Worm (Caenorhabditis elegans): Measurements from ENCODE around the gene R05H5.3.

The R05H5.3 gene

ce11 chrII:10172436-10172973 lies 24.9 kb upstream of the R05H5.3 start, which contains the start of gene wbp-11 (continued):
- no peak for TF ChIP-seq athp-1 (tag; optimal IDR thresholded peaks at IDR 0.05)
- no peak for TF ChIP-seq sptf-2 (GFP tag; optimal IDR thresholded peaks at IDR 0.05)
- TF ChIP-seq hsf-1 (GFP tag; IDR thresholded peaks at IDR 0.05) = no peak
- TF ChIP-seq Y56A3A.18 (GFP tag; IDR thresholded peaks at IDR 0.05) = no peak
- TF ChIP-seq tlf-1 (GFP tag; optimal IDR thresholded peaks at IDR 0.05) = no peak
- TF ChIP-seq ztf-26 (tag; optimal IDR thresholded peaks at IDR 0.05) = no peak
- TF ChIP-seq hlh-12 (tag; optimal IDR thresholded peaks at IDR 0.05) = no peak
- TF ChIP-seq hrde-1 (tag; optimal IDR thresholded peaks at IDR 0.05; ENCODE audit: borderline replicate concordance) = no peak
- TF ChIP-seq snpc-1.3 (tag; optimal IDR thresholded peaks at IDR 0.05; ENCODE audit: insufficient read depth) = no peak
- TF ChIP-seq chd-7 (tag; optimal IDR thresholded peaks at IDR 0.05) = no peak
- peak; percentile 39; the same call in 1 of the 2 replicates for TF ChIP-seq D2030.7 (GFP tag; IDR thresholded peaks at IDR 0.05)
- TF ChIP-seq ets-4 (GFP tag; optimal IDR thresholded peaks at IDR 0.05) = no peak
- TF ChIP-seq lin-40 (tag; optimal IDR thresholded peaks at IDR 0.05) = no peak
- TF ChIP-seq bed-1 (GFP tag; IDR thresholded peaks at IDR 0.05) = no peak
- no peak for TF ChIP-seq aptf-3 (GFP tag; IDR thresholded peaks at IDR 0.05)
- no peak for TF ChIP-seq die-1 (tag; optimal IDR thresholded peaks at IDR 0.05)
- no peak for TF ChIP-seq ztf-18 (tag; optimal IDR thresholded peaks at IDR 0.05)
- no peak for TF ChIP-seq ceh-40 (GFP tag; IDR thresholded peaks at IDR 0.05)
- TF ChIP-seq hlh-26 (GFP tag; conservative IDR thresholded peaks at IDR 0.05) = no peak
- TF ChIP-seq rcor-1 (GFP tag; IDR thresholded peaks at IDR 0.05) = no peak
- TF ChIP-seq let-526 (GFP tag; IDR thresholded peaks at IDR 0.05) = no peak
- peak; percentile 90 for TF ChIP-seq madf-3 (GFP tag; IDR thresholded peaks at IDR 0.05)
- no peak for TF ChIP-seq egl-18 (GFP tag; IDR thresholded peaks at IDR 0.05)
- TF ChIP-seq pha-4 (tag; optimal IDR thresholded peaks at IDR 0.05) = no peak
- no peak for TF ChIP-seq ztf-28 (GFP tag; IDR thresholded peaks at IDR 0.05)
- no peak for TF ChIP-seq ceh-58 (GFP tag; IDR thresholded peaks at IDR 0.05)
- TF ChIP-seq nfya-1 (tag; optimal IDR thresholded peaks at IDR 0.05; ENCODE audit: borderline replicate concordance, insufficient read depth) = no peak
- TF ChIP-seq rpc-1 (optimal IDR thresholded peaks at IDR 0.05) = no peak
- TF ChIP-seq rpc-1 (tag; optimal IDR thresholded peaks at IDR 0.05) = no peak
- no peak for TF ChIP-seq F23B12.7 (tag; optimal IDR thresholded peaks at IDR 0.05; ENCODE audit: insufficient read depth)
- TF ChIP-seq dpff-1 (tag; optimal IDR thresholded peaks at IDR 0.05) = no peak
- TF ChIP-seq ccch-3 (GFP tag; optimal IDR thresholded peaks at IDR 0.05) = no peak
- TF ChIP-seq B0261.1 (tag; optimal IDR thresholded peaks at IDR 0.05) = no peak
- no peak for TF ChIP-seq T26A5.8 (tag; optimal IDR thresholded peaks at IDR 0.05)
- TF ChIP-seq lin-35 (GFP tag; optimal IDR thresholded peaks at IDR 0.05) = no peak
- no peak for TF ChIP-seq ztf-3 (GFP tag; optimal IDR thresholded peaks at IDR 0.05)
- TF ChIP-seq F57C9.4 (tag; optimal IDR thresholded peaks at IDR 0.05) = no peak
- TF ChIP-seq gei-17 (GFP tag; optimal IDR thresholded peaks at IDR 0.05) = no peak
- TF ChIP-seq dpl-1 (GFP tag; optimal IDR thresholded peaks at IDR 0.05) = no peak
- TF ChIP-seq nhr-80 (tag; optimal IDR thresholded peaks at IDR 0.05) = no peak
- TF ChIP-seq sdz-38 (tag; optimal IDR thresholded peaks at IDR 0.05) = no peak
- no peak for TF ChIP-seq somi-1 (GFP tag; optimal IDR thresholded peaks at IDR 0.05)
- TF ChIP-seq akir-1 (GFP tag; optimal IDR thresholded peaks at IDR 0.05) = no peak
- no peak for TF ChIP-seq hmg-1.2 (GFP tag; IDR thresholded peaks at IDR 0.05)
- peak; percentile 0 for TF ChIP-seq lin-54 (GFP tag; optimal IDR thresholded peaks at IDR 0.05)
- no peak for TF ChIP-seq repo-1 (tag; optimal IDR thresholded peaks at IDR 0.05)
- TF ChIP-seq zfh-2 (GFP tag; conservative IDR thresholded peaks at IDR 0.05) = no peak
- no peak for TF ChIP-seq nfyb-1 (GFP tag; IDR thresholded peaks at IDR 0.05)
- no peak for TF ChIP-seq ekl-4 (GFP tag; IDR thresholded peaks at IDR 0.05)
- no peak for TF ChIP-seq madf-10 (tag; optimal IDR thresholded peaks at IDR 0.05)

Measured in whole organism, young adult.